Fruit fly (Drosophila melanogaster): ENCODE measurements around the gene Kap-alpha3.

DNA sequence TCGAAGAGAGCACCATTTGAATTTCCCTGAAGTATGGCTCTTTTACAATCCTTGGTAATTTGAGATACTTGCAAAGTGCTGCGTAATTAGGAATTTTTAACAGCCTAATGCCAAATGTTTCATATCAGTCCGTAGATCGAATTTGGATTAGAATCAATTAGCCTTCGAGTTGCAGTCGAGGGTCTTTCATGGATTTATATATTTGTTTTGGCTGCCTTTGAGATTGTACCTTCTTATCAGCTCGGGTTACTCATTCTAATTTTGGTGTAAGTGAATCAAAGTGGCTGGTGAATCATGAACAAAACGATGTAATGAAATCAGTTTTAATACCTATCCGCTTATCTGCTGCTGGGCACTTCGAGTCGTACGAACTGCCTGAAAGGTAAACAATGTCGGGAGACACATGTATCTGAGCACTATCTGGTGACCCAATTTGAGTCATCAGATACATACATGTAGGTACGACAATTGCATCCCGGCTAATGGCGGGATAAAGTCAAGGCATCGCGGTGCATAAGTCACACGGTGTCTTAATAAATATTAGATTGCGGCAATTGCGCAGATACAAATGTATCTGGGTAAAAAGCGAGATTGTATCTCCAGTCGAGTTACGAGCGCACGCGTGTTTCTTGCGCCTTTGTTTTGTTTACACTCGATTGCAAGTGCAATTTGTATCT lies 18.3 kb upstream of the Kap-alpha3 start:
- TF ChIP-seq svp (GFP tag) (no peak), CG9139 (GFP tag; optimal IDR thresholded peaks at IDR 0.05) (no peak)
